Fruit fly (Drosophila melanogaster): ENCODE data around the gene Hmx.
A peak's percentile ranks its signal among the peaks of the same experiment; 100 is the strongest.

Gene Hmx

DNA sequence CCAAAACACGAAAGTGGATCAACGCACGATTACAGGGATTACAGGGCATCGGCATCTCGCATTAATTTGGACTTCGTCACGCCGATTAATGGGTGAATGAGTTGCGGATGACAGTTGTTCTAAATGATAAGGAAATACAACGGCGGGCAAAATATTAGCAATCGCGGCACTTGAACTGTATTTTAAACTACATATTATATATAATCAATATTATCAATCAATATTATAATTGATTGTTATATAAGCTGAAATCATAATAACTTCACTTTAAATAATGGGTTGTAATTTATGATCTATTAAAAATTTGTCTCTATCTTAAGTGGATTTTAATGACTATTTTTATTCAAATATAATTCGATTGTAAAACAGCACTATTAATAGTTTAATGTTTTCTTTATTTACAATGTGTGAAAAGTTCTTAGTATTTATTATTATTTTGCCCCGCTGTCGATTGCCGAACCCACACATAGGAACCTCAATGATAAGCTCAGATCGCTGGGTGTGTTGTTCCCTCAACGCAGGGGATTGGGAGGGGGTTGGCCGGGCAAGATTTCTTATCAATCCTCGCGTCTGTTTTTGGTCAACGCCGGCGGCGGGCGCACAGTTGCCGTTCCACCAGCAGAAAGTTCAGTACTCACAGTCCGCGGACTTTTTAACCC, 23.5 kb upstream of the Hmx start (continued):
- TF ChIP-seq nerfin-2 (GFP tag; IDR thresholded peaks at IDR 0.05; ENCODE audit: partially characterized antibody) (no peak), CG7271 (tag; optimal IDR thresholded peaks at IDR 0.05) (no peak), CG10209 (GFP tag; optimal IDR thresholded peaks at IDR 0.05) (peak; percentile 43), sens-2 (GFP tag; IDR thresholded peaks at IDR 0.05) (no peak), chm (GFP tag; IDR thresholded peaks at IDR 0.05) (no peak), CG17385 (GFP tag; optimal IDR thresholded peaks at IDR 0.05) (peak; percentile 58), az2 (GFP tag; optimal IDR thresholded peaks at IDR 0.05) (no peak), CG30403 (GFP tag; optimal IDR thresholded peaks at IDR 0.05) (peak; percentile 36), br (optimal IDR thresholded peaks at IDR 0.05) (no peak), tx (GFP tag; optimal IDR thresholded peaks at IDR 0.05) (no peak), wor (GFP tag; IDR thresholded peaks at IDR 0.05) (no peak), org-1 (GFP tag; optimal IDR thresholded peaks at IDR 0.05) (peak; percentile 41), en (GFP tag; optimal IDR thresholded peaks at IDR 0.05) (no peak), cg (GFP tag; optimal IDR thresholded peaks at IDR 0.05) (peak; percentile 43), CG6854 (GFP tag; optimal IDR thresholded peaks at IDR 0.05) (peak; percentile 40), CG15696 (tag; optimal IDR thresholded peaks at IDR 0.05) (no peak), CG42726 (GFP tag; IDR thresholded peaks at IDR 0.05; ENCODE audit: partially characterized antibody) (no peak), CG18011 (GFP tag; optimal IDR thresholded peaks at IDR 0.05) (no peak), H15 (GFP tag; IDR thresholded peaks at IDR 0.05) (no peak), Doc2 (GFP tag; IDR thresholded peaks at IDR 0.05) (no peak), Usf (GFP tag; optimal IDR thresholded peaks at IDR 0.05) (no peak), Lhr (GFP tag; optimal IDR thresholded peaks at IDR 0.05) (no peak), CG2199 (GFP tag; IDR thresholded peaks at IDR 0.05) (no peak), CG18599 (GFP tag; optimal IDR thresholded peaks at IDR 0.05) (peak; percentile 61), emc (GFP tag; optimal IDR thresholded peaks at IDR 0.05) (no peak), row (GFP tag; IDR thresholded peaks at IDR 0.05) (peak; percentile 57), CG9817 (tag; optimal IDR thresholded peaks at IDR 0.05) (peak; percentile 37), CG10267 (tag; optimal IDR thresholded peaks at IDR 0.05) (peak; percentile 41), ham (GFP tag; IDR thresholded peaks at IDR 0.05) (no peak), sens (GFP tag) (peak; percentile 68), CG4360 (GFP tag; IDR thresholded peaks at IDR 0.05) (no peak), B-H2 (GFP tag; optimal IDR thresholded peaks at IDR 0.05) (no peak), CG10147 (GFP tag; optimal IDR thresholded peaks at IDR 0.05) (peak; percentile 2), CG31224 (GFP tag; IDR thresholded peaks at IDR 0.05) (no peak), CG10543 (GFP tag; optimal IDR thresholded peaks at IDR 0.05) (peak; percentile 77), CG6254 (GFP tag; optimal IDR thresholded peaks at IDR 0.05) (no peak), ab (GFP tag; optimal IDR thresholded peaks at IDR 0.05) (no peak), BtbVII (GFP tag; optimal IDR thresholded peaks at IDR 0.05) (peak; percentile 37), CG10462 (GFP tag; optimal IDR thresholded peaks at IDR 0.05) (no peak), Doc3 (GFP tag; IDR thresholded peaks at IDR 0.05; ENCODE audit: partially characterized antibody) (no peak), CG10431 (GFP tag; optimal IDR thresholded peaks at IDR 0.05) (no peak), CG8944 (GFP tag; optimal IDR thresholded peaks at IDR 0.05) (no peak), CG8359 (GFP tag; optimal IDR thresholded peaks at IDR 0.05; ENCODE audit: borderline replicate concordance) (no peak), CG13894 (tag; optimal IDR thresholded peaks at IDR 0.05) (no peak), al (GFP tag; IDR thresholded peaks at IDR 0.05) (peak; percentile 26; the same call in 1 of the 2 replicates), NfI (GFP tag; optimal IDR thresholded peaks at IDR 0.05) (no peak), Dp (GFP tag; optimal IDR thresholded peaks at IDR 0.05) (no peak), Bteb2 (GFP tag; optimal IDR thresholded peaks at IDR 0.05) (no peak), CG2129 (GFP tag; IDR thresholded peaks at IDR 0.05; ENCODE audit: partially characterized antibody) (no peak), Hand (GFP tag; optimal IDR thresholded peaks at IDR 0.05) (peak; percentile 40)
